Fruit fly (Drosophila melanogaster) whole organism, embryonic: Measurements from ENCODE around the gene CG31360.

Experiments
- Bdp1 ChIP-seq: fragments of 200-800 bp; sonication (Bioruptor generic); optimal IDR thresholded peaks from 3 replicates; lab custom pipeline; 2016; ENCODE audit warnings: missing biosample characterization, missing genetic modification characterization
- Blimp-1 ChIP-seq: fragments of 200-800 bp; sonication (Bioruptor generic); optimal IDR thresholded peaks from 3 replicates; lab custom pipeline; 2018; ENCODE audit warnings: missing biosample characterization, missing genetic modification characterization, mild to moderate bottlenecking, moderate library complexity, missing genetic modification reagents
- CG10431 ChIP-seq: fragments of 200-800 bp; sonication (Bioruptor generic); optimal IDR thresholded peaks from 3 replicates; lab custom pipeline; 2018; ENCODE audit warnings: missing biosample characterization, mild to moderate bottlenecking, missing genetic modification characterization
- CG11695 ChIP-seq: fragments of 200-800 bp; sonication (Bioruptor generic); IDR thresholded peaks from 3 replicates; pipeline ENCODE4 v1.3.6; 2022; ENCODE audit warnings: missing biosample characterization, missing genetic modification characterization
- CG1233 ChIP-seq: fragments of 200-800 bp; sonication (Bioruptor generic); optimal IDR thresholded peaks from 4 replicates; lab custom pipeline; 2018; ENCODE audit warnings: missing biosample characterization, mild to moderate bottlenecking, missing genetic modification characterization
- CG12391 ChIP-seq: fragments of 200-800 bp; sonication (Bioruptor generic); optimal IDR thresholded peaks from 3 replicates; lab custom pipeline; 2018; ENCODE audit warnings: missing biosample characterization, mild to moderate bottlenecking, missing genetic modification characterization, moderate library complexity
- CG14965 ChIP-seq: fragments of 200-800 bp; sonication (Bioruptor generic); optimal IDR thresholded peaks from 2 replicates; lab custom pipeline; 2016; ENCODE audit warnings: missing biosample characterization, missing genetic modification characterization, borderline replicate concordance
- CG15269 ChIP-seq: fragments of 200-800 bp; sonication (Bioruptor generic); optimal IDR thresholded peaks from 2 replicates; lab custom pipeline; 2018; ENCODE audit warnings: missing biosample characterization, mild to moderate bottlenecking, missing genetic modification characterization, moderate library complexity
- CG15696 ChIP-seq: fragments of 200-800 bp; sonication (Bioruptor generic); optimal IDR thresholded peaks from 2 replicates; lab custom pipeline; 2019; ENCODE audit warnings: missing biosample characterization, mild to moderate bottlenecking, missing genetic modification characterization, moderate library complexity
- CG16813 ChIP-seq: fragments of 200-800 bp; sonication (Bioruptor generic); IDR thresholded peaks from 3 replicates; pipeline ENCODE4 v1.3.6; 2022; ENCODE audit warnings: missing biosample characterization, missing genetic modification characterization; ENCODE audit not compliant: partially characterized antibody
- CG17802 ChIP-seq: fragments of 200-800 bp; sonication (Bioruptor generic); optimal IDR thresholded peaks from 2 replicates; lab custom pipeline; 2018; ENCODE audit warnings: missing biosample characterization, mild to moderate bottlenecking, missing genetic modification characterization, moderate library complexity
- CG18262 ChIP-seq: fragments of 200-800 bp; optimal IDR thresholded peaks from 3 replicates; lab custom pipeline; 2019; ENCODE audit warnings: missing biosample characterization, mild to moderate bottlenecking, missing genetic modification characterization, moderate library complexity
- CG2129 ChIP-seq: fragments of 200-800 bp; sonication (Bioruptor generic); IDR thresholded peaks from 2 replicates; pipeline ENCODE4 v1.3.6; 2022; ENCODE audit warnings: missing biosample characterization, missing genetic modification characterization; ENCODE audit not compliant: partially characterized antibody
- CG2678 ChIP-seq: fragments of 200-800 bp; sonication (Bioruptor generic); optimal IDR thresholded peaks from 3 replicates; lab custom pipeline; 2019; ENCODE audit warnings: missing biosample characterization, mild to moderate bottlenecking, missing genetic modification characterization, moderate library complexity
- CG2712 ChIP-seq: fragments of 200-800 bp; optimal IDR thresholded peaks from 3 replicates; lab custom pipeline; 2019; ENCODE audit warnings: missing biosample characterization, mild to moderate bottlenecking, missing genetic modification characterization, moderate library complexity
- CG2889 ChIP-seq: fragments of 200-800 bp; sonication (Bioruptor generic); IDR thresholded peaks from 3 replicates; pipeline ENCODE4 v1.3.6; 2022; ENCODE audit warnings: missing biosample characterization, missing genetic modification characterization
- CG3065 ChIP-seq: fragments of 200-800 bp; sonication (Bioruptor generic); optimal IDR thresholded peaks from 2 replicates; lab custom pipeline; 2016; ENCODE audit warnings: missing biosample characterization, missing genetic modification characterization
- CG34224 ChIP-seq: fragments of 200-800 bp; sonication (Bioruptor generic); IDR thresholded peaks from 3 replicates; pipeline ENCODE4 v1.3.6; 2022; ENCODE audit warnings: missing biosample characterization, missing genetic modification characterization; ENCODE audit not compliant: partially characterized antibody
- CoRest ChIP-seq: fragments of 200-800 bp; sonication (Bioruptor generic); optimal IDR thresholded peaks from 3 replicates; lab custom pipeline; 2018; ENCODE audit warnings: missing biosample characterization, mild to moderate bottlenecking, missing genetic modification characterization, moderate library complexity
- Dref ChIP-seq: fragments of 200-800 bp; sonication (Bioruptor generic); IDR thresholded peaks from 2 replicates; pipeline ENCODE4 v1.3.6; 2022; ENCODE audit warnings: missing biosample characterization, missing genetic modification characterization
- E2f1 ChIP-seq: fragments of 200-800 bp; sonication (Bioruptor generic); IDR thresholded peaks from 2 replicates; pipeline ENCODE4 v1.3.6; 2022; ENCODE audit warnings: missing biosample characterization, missing genetic modification characterization
- ERR ChIP-seq: fragments of 200-800 bp; sonication (Bioruptor generic); optimal IDR thresholded peaks from 2 replicates; lab custom pipeline; 2016; ENCODE audit warnings: missing biosample characterization, missing genetic modification characterization
- Eip74EF ChIP-seq, 2 experiments: fragments of 200-800 bp in 1 of 2; fragments of >200 bp in 1 of 2; sonication (Bioruptor generic) in 1 of 2; optimal IDR thresholded peaks; 2 replicates each; lab custom pipeline; 2017 to 2019; ENCODE audit warnings: missing biosample characterization in 2 of 2, missing genetic modification characterization in 2 of 2, mild to moderate bottlenecking in 1 of 2, moderate library complexity in 1 of 2
- Hand ChIP-seq: fragments of 200-800 bp; sonication (Bioruptor generic); optimal IDR thresholded peaks from 2 replicates; lab custom pipeline; 2017; ENCODE audit warnings: mild to moderate bottlenecking, missing biosample characterization, missing genetic modification reagents, missing genetic modification characterization
- Hsf ChIP-seq: fragments of 200-800 bp; sonication (Bioruptor generic); optimal IDR thresholded peaks from 3 replicates; lab custom pipeline; 2016; ENCODE audit warnings: missing biosample characterization, missing genetic modification characterization
- MESR4 ChIP-seq: fragments of 200-800 bp; sonication (Bioruptor generic); optimal IDR thresholded peaks from 2 replicates; lab custom pipeline; 2018; ENCODE audit warnings: missing biosample characterization, mild to moderate bottlenecking, missing genetic modification characterization, moderate library complexity
- Mad ChIP-seq: fragments of 200-800 bp; sonication (Bioruptor generic); optimal IDR thresholded peaks from 2 replicates; lab custom pipeline; 2016; ENCODE audit warnings: missing biosample characterization, missing genetic modification characterization
- Med ChIP-seq: fragments of 200-800 bp; sonication (Bioruptor generic); peaks from one replicate; lab custom pipeline; 2016; ENCODE audit warnings: missing biosample characterization, missing genetic modification characterization, mild to moderate bottlenecking, inconsistent platforms, moderate library complexity
- Scr ChIP-seq: fragments of 200-800 bp; sonication (Bioruptor generic); IDR thresholded peaks from 2 replicates; pipeline ENCODE4 v1.3.6; 2022; ENCODE audit warnings: missing biosample characterization, missing genetic modification characterization; ENCODE audit not compliant: partially characterized antibody
- Tbp ChIP-seq: fragments of >200 bp; optimal IDR thresholded peaks from 2 replicates; lab custom pipeline; 2018; ENCODE audit warnings: missing biosample characterization, missing genetic modification characterization
- al ChIP-seq: fragments of 200-800 bp; sonication (Bioruptor generic); IDR thresholded peaks from 2 replicates; pipeline ENCODE4 v1.3.6; 2022; ENCODE audit warnings: missing biosample characterization, missing genetic modification characterization
- dati ChIP-seq: fragments of 200-800 bp; sonication (Bioruptor generic); IDR thresholded peaks from 2 replicates; pipeline ENCODE4 v1.3.6; 2022; ENCODE audit warnings: missing biosample characterization, missing genetic modification characterization
- dm ChIP-seq: fragments of 200-800 bp; sonication (Bioruptor generic); optimal IDR thresholded peaks from 3 replicates; lab custom pipeline; 2016; ENCODE audit warnings: missing biosample characterization, missing genetic modification characterization
- dmrt11E ChIP-seq: fragments of 200-800 bp; sonication (Bioruptor generic); optimal IDR thresholded peaks from 3 replicates; lab custom pipeline; 2018; ENCODE audit warnings: missing biosample characterization, mild to moderate bottlenecking, missing genetic modification characterization, moderate library complexity
- dysf ChIP-seq: fragments of 200-800 bp; sonication (Bioruptor generic); IDR thresholded peaks from 3 replicates; pipeline ENCODE4 v1.3.6; 2022; ENCODE audit warnings: missing biosample characterization, missing genetic modification characterization
- gfzf ChIP-seq: fragments of 200-800 bp; sonication (Bioruptor generic); optimal IDR thresholded peaks from 2 replicates; lab custom pipeline; 2016; ENCODE audit warnings: missing biosample characterization, mild to moderate bottlenecking, missing genetic modification characterization, moderate library complexity
- inv ChIP-seq: fragments of 200-800 bp; sonication (Bioruptor generic); IDR thresholded peaks from 2 replicates; pipeline ENCODE4 v1.3.6; 2022; ENCODE audit warnings: missing biosample characterization, missing genetic modification characterization; ENCODE audit not compliant: partially characterized antibody
- ken ChIP-seq: fragments of 200-800 bp; sonication (Bioruptor generic); IDR thresholded peaks from 3 replicates; pipeline ENCODE4 v1.3.6; 2022; ENCODE audit warnings: missing biosample characterization, missing genetic modification characterization
- kni ChIP-seq: fragments of 200-800 bp; sonication (Bioruptor generic); optimal IDR thresholded peaks from 3 replicates; lab custom pipeline; 2017; ENCODE audit warnings: mild to moderate bottlenecking, missing biosample characterization, missing genetic modification reagents, missing genetic modification characterization
- mld ChIP-seq: fragments of 200-800 bp; sonication (Bioruptor generic); IDR thresholded peaks from 3 replicates; pipeline ENCODE4 v1.3.6; 2022; ENCODE audit warnings: missing biosample characterization, missing genetic modification characterization; ENCODE audit not compliant: partially characterized antibody
- onecut ChIP-seq: fragments of 200-800 bp; sonication (Bioruptor generic); IDR thresholded peaks from 2 replicates; pipeline ENCODE4 v1.3.6; 2022; ENCODE audit warnings: missing biosample characterization, missing genetic modification characterization
- row ChIP-seq: fragments of 200-800 bp; sonication (Bioruptor generic); IDR thresholded peaks from 3 replicates; pipeline ENCODE4 v1.3.6; 2022; ENCODE audit warnings: missing biosample characterization, missing genetic modification characterization
- sim ChIP-seq: fragments of 200-800 bp; sonication (Bioruptor generic); IDR thresholded peaks from 2 replicates; pipeline ENCODE4 v1.3.6; 2022; ENCODE audit warnings: missing biosample characterization, missing genetic modification characterization
- slp2 ChIP-seq: fragments of 200-800 bp; sonication (Bioruptor generic); optimal IDR thresholded peaks from 2 replicates; lab custom pipeline; 2016; ENCODE audit warnings: missing biosample characterization, missing genetic modification characterization
- so ChIP-seq: fragments of 200-800 bp; sonication (Bioruptor generic); IDR thresholded peaks from 3 replicates; pipeline ENCODE4 v1.3.6; 2022; ENCODE audit warnings: missing biosample characterization, missing genetic modification characterization
- sug ChIP-seq: fragments of 200-800 bp; optimal IDR thresholded peaks from 2 replicates; lab custom pipeline; 2019; ENCODE audit warnings: missing biosample characterization, mild to moderate bottlenecking, missing genetic modification characterization, moderate library complexity
- trem ChIP-seq: fragments of 200-800 bp; optimal IDR thresholded peaks from 3 replicates; lab custom pipeline; 2019; ENCODE audit warnings: missing biosample characterization, mild to moderate bottlenecking, missing genetic modification characterization, moderate library complexity
- trh ChIP-seq: fragments of 200-800 bp; sonication (Bioruptor generic); optimal IDR thresholded peaks from 2 replicates; lab custom pipeline; 2016; ENCODE audit warnings: missing biosample characterization, missing genetic modification characterization
- zen ChIP-seq: fragments of 200-800 bp; sonication (Bioruptor generic); optimal IDR thresholded peaks from 3 replicates; lab custom pipeline; 2018; ENCODE audit warnings: missing biosample characterization, mild to moderate bottlenecking, missing genetic modification characterization, moderate library complexity
- zen2 ChIP-seq: fragments of 200-800 bp; sonication (Bioruptor generic); IDR thresholded peaks from 3 replicates; pipeline ENCODE4 v1.3.6; 2022; ENCODE audit warnings: missing biosample characterization, missing genetic modification characterization; ENCODE audit not compliant: partially characterized antibody

The CG31360 gene

DNA sequence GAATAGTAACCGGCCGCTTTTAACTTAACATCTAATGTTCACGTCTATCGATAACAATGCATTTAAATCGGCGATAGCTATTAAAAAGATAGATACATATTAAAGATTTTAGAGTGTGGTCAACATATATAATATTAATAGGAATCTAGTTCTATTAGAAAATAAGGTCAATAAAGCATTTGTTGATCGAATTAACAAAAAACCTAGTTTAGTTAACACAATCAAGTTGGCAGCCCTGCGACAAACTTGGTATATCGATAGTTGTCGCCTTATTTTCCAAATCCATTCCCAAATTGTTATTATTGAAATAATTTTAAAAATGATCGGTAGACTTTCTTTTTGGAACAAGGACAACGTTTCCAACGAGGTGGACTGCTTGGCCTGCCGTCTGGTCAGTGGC lies at the start of gene CG31360, which contains the start of gene CG31251 (continued):
- no peak for TF ChIP-seq Eip74EF (GFP tag; optimal IDR thresholded peaks at IDR 0.05; lab: Kevin White, UChicago)
- no peak for TF ChIP-seq CG2889 (GFP tag; lab: Robert Waterston, UW)
- TF ChIP-seq CG2712 (tag; lab: Kevin White, UChicago) = peak; percentile 11
- TF ChIP-seq Bdp1 (GFP tag; lab: Kevin White, UChicago) = no peak
- no peak for TF ChIP-seq CG18262
- no peak for TF ChIP-seq CG10431
- TF ChIP-seq ERR (GFP tag; lab: Kevin White, UChicago) = no peak
- no peak for TF ChIP-seq CG15696 (tag; lab: Kevin White, UChicago)
- peak; percentile 19 for TF ChIP-seq zen (tag; lab: Kevin White, UChicago)
- peak; percentile 59; the same call in 2 of the 3 replicates for TF ChIP-seq row (GFP tag; lab: Robert Waterston, UW)
- TF ChIP-seq dm (GFP tag; lab: Kevin White, UChicago) = no peak
- TF ChIP-seq CG2129 = peak; percentile 66
- no peak for TF ChIP-seq dati (GFP tag; lab: Robert Waterston, UW)
- TF ChIP-seq dmrt11E = no peak
- peak; percentile 29 for TF ChIP-seq CoRest (tag; lab: Kevin White, UChicago)
- peak; percentile 76 for TF ChIP-seq inv (GFP tag; lab: Robert Waterston, UW)
- no peak for TF ChIP-seq gfzf (GFP tag; lab: Kevin White, UChicago)
- peak; percentile 7 for TF ChIP-seq Hsf (GFP tag; lab: Kevin White, UChicago)
- TF ChIP-seq Mad = no peak
- TF ChIP-seq E2f1 = no peak
- peak; percentile 15 for TF ChIP-seq MESR4 (GFP tag; lab: Kevin White, UChicago)
- no peak for TF ChIP-seq CG1233
- TF ChIP-seq al = no peak
- no peak for TF ChIP-seq so (GFP tag; lab: Robert Waterston, UW)
- peak; percentile 42 for TF ChIP-seq CG12391 (tag; lab: Kevin White, UChicago)
- no peak for TF ChIP-seq onecut (GFP tag; lab: Robert Waterston, UW)
- TF ChIP-seq mld (GFP tag; lab: Robert Waterston, UW) = 0 out of 3 replicates have a peak, but pooled peaks have one; percentile 20
- TF ChIP-seq Hand (GFP tag; lab: Kevin White, UChicago) = no peak
- no peak for TF ChIP-seq CG2678 (tag; lab: Kevin White, UChicago)
- no peak for TF ChIP-seq kni (GFP tag; lab: Kevin White, UChicago)
- TF ChIP-seq CG14965 (GFP tag; lab: Kevin White, UChicago) = no peak
- no peak for TF ChIP-seq Tbp
- no peak for TF ChIP-seq CG15269
- no peak for TF ChIP-seq trh
- TF ChIP-seq Blimp-1 (GFP tag; lab: Kevin White, UChicago) = no peak
- TF ChIP-seq Med = peak; percentile 31
- TF ChIP-seq CG11695 (GFP tag; lab: Robert Waterston, UW) = no peak
- no peak for TF ChIP-seq sim (GFP tag; lab: Robert Waterston, UW)
- TF ChIP-seq zen2 (GFP tag; lab: Robert Waterston, UW) = peak; percentile 85; the same call in 2 of the 3 replicates
- peak; percentile 84 for TF ChIP-seq CG16813
- peak; percentile 95 for TF ChIP-seq CG34224 (GFP tag; lab: Robert Waterston, UW)
- peak; percentile 90 for TF ChIP-seq Scr (GFP tag; lab: Robert Waterston, UW)
- no peak for TF ChIP-seq dysf (GFP tag; lab: Robert Waterston, UW)
- no peak for TF ChIP-seq ken (GFP tag; lab: Robert Waterston, UW)
- TF ChIP-seq CG17802 (tag; lab: Kevin White, UChicago) = no peak
- TF ChIP-seq trem (tag; lab: Kevin White, UChicago) = peak; percentile 99
- peak; percentile 18 for TF ChIP-seq sug (tag; lab: Kevin White, UChicago)
- peak; percentile 64 for TF ChIP-seq Dref
- no peak for TF ChIP-seq CG3065 (GFP tag; lab: Kevin White, UChicago)
- TF ChIP-seq slp2 = no peak
